Fruit fly (Drosophila melanogaster) whole organism, pupa: ENCODE results near the gene Xport-B.
A peak's percentile ranks its signal among the peaks of the same experiment; 100 is the strongest.

Experiments used
- CG10348 ChIP-seq: fragments of 200-800 bp; sonication (Bioruptor generic); IDR thresholded peaks from 2 replicates; pipeline ENCODE4 v1.3.6; 2022; ENCODE audit warnings: missing biosample characterization, missing genetic modification characterization
- CG12605 ChIP-seq: fragments of 200-800 bp; sonication (Bioruptor generic); IDR thresholded peaks from 2 replicates; pipeline ENCODE4 v1.3.6; 2022; ENCODE audit warnings: missing biosample characterization, missing genetic modification characterization
- CG13204 ChIP-seq: fragments of 200-800 bp; sonication (Bioruptor generic); optimal IDR thresholded peaks from 2 replicates; lab custom pipeline; 2018; ENCODE audit warnings: missing biosample characterization, mild to moderate bottlenecking, missing genetic modification characterization, moderate library complexity
- CG14655 ChIP-seq: fragments of 200-800 bp; sonication (Bioruptor generic); optimal IDR thresholded peaks from 3 replicates; lab custom pipeline; 2017; ENCODE audit warnings: mild to moderate bottlenecking, missing biosample characterization, missing genetic modification reagents, missing genetic modification characterization
- CG15710 ChIP-seq: fragments of 200-800 bp; sonication (Bioruptor generic); optimal IDR thresholded peaks from 2 replicates; lab custom pipeline; 2018; ENCODE audit warnings: missing biosample characterization, mild to moderate bottlenecking, missing genetic modification characterization, moderate library complexity
- CG17806 ChIP-seq: fragments of 200-800 bp; sonication (Bioruptor generic); optimal IDR thresholded peaks from 2 replicates; lab custom pipeline; 2018; ENCODE audit warnings: missing biosample characterization, mild to moderate bottlenecking, missing genetic modification characterization, moderate library complexity
- CG32121 ChIP-seq: fragments of 200-800 bp; sonication (Bioruptor generic); IDR thresholded peaks from 2 replicates; pipeline ENCODE4 v1.3.6; 2022; ENCODE audit warnings: missing biosample characterization, missing genetic modification characterization
- CG34367 ChIP-seq: fragments of 200-800 bp; sonication (Bioruptor generic); optimal IDR thresholded peaks from 2 replicates; lab custom pipeline; 2018; ENCODE audit warnings: missing biosample characterization, mild to moderate bottlenecking, missing genetic modification characterization
- CG4496 ChIP-seq: fragments of 200-800 bp; sonication (Bioruptor generic); IDR thresholded peaks from 3 replicates; pipeline ENCODE4 v1.3.6; 2022; ENCODE audit warnings: missing biosample characterization, missing genetic modification characterization
- CG8159 ChIP-seq: fragments of 200-800 bp; sonication (Bioruptor generic); optimal IDR thresholded peaks from 3 replicates; lab custom pipeline; 2018; ENCODE audit warnings: missing biosample characterization, mild to moderate bottlenecking, missing genetic modification characterization, moderate library complexity
- CG8301 ChIP-seq: fragments of 200-800 bp; sonication (Bioruptor generic); optimal IDR thresholded peaks from 2 replicates; lab custom pipeline; 2018; ENCODE audit warnings: missing biosample characterization, mild to moderate bottlenecking, missing genetic modification characterization
- CG9948 ChIP-seq: fragments of 200-800 bp; sonication (Bioruptor generic); optimal IDR thresholded peaks from 2 replicates; lab custom pipeline; 2018; ENCODE audit warnings: missing biosample characterization, mild to moderate bottlenecking, missing genetic modification characterization, moderate library complexity
- D1 ChIP-seq: fragments of 200-800 bp; sonication (Bioruptor generic); optimal IDR thresholded peaks from 2 replicates; lab custom pipeline; 2018; ENCODE audit warnings: missing biosample characterization, mild to moderate bottlenecking, missing genetic modification characterization, moderate library complexity
- EcR ChIP-seq: fragments of 200-800 bp; sonication (Bioruptor generic); optimal IDR thresholded peaks from 3 replicates; lab custom pipeline; 2019; ENCODE audit warnings: missing biosample characterization, missing genetic modification characterization, mild to moderate bottlenecking, moderate library complexity, missing genetic modification reagents
- Ets98B ChIP-seq: fragments of 200-800 bp; sonication (Bioruptor generic); IDR thresholded peaks from 2 replicates; pipeline ENCODE4 v1.3.6; 2022; ENCODE audit warnings: missing biosample characterization, missing genetic modification characterization
- Pif1A ChIP-seq: fragments of 200-800 bp; sonication (Bioruptor generic); optimal IDR thresholded peaks from 3 replicates; lab custom pipeline; 2016; ENCODE audit warnings: missing biosample characterization, missing genetic modification characterization
- Pif1B ChIP-seq: fragments of 200-800 bp; sonication (Bioruptor generic); optimal IDR thresholded peaks from 3 replicates; lab custom pipeline; 2016; ENCODE audit warnings: missing biosample characterization, missing genetic modification characterization
- Snoo ChIP-seq: fragments of 200-800 bp; sonication (Bioruptor generic); optimal IDR thresholded peaks from 3 replicates; lab custom pipeline; 2017; ENCODE audit warnings: missing biosample characterization, mild to moderate bottlenecking, missing genetic modification characterization, inconsistent platforms
- fd96Ca ChIP-seq: fragments of 200-800 bp; sonication (Bioruptor generic); IDR thresholded peaks from 3 replicates; pipeline ENCODE4 v1.3.6; 2022; ENCODE audit warnings: missing biosample characterization, missing genetic modification characterization
- gl ChIP-seq: fragments of 200-800 bp; sonication (Bioruptor generic); optimal IDR thresholded peaks from 2 replicates; lab custom pipeline; 2018; ENCODE audit warnings: missing biosample characterization, mild to moderate bottlenecking, missing genetic modification characterization
- rn ChIP-seq: fragments of 200-800 bp; sonication (Bioruptor generic); IDR thresholded peaks from 2 replicates; pipeline ENCODE4 v1.3.6; 2022; ENCODE audit warnings: missing biosample characterization, missing genetic modification characterization

The Xport-B gene

dm6 chr3R:19880431-19880939 is 34.7 kb downstream of the Xport-B start:
- TF ChIP-seq Ets98B (peak; percentile 35; the same call in 1 of the 2 replicates), CG4496 (GFP tag; lab: Robert Waterston, UW) (peak; percentile 41; the same call in 1 of the 3 replicates), CG8159 (peak; percentile 22), D1 (tag; lab: Kevin White, UChicago) (no peak), CG34367 (tag; lab: Kevin White, UChicago) (no peak), CG14655 (GFP tag; lab: Kevin White, UChicago) (no peak), CG15710 (tag; lab: Kevin White, UChicago) (peak; percentile 24), CG32121 (GFP tag; lab: Robert Waterston, UW) (peak; percentile 60; the same call in 1 of the 2 replicates), gl (tag; lab: Kevin White, UChicago) (no peak), CG17806 (tag; lab: Kevin White, UChicago) (peak; percentile 16), CG13204 (no peak), Snoo (peak; percentile 33), fd96Ca (peak; percentile 51), Pif1A (no peak), CG9948 (tag; lab: Kevin White, UChicago) (no peak)

dm6 chr3R:19879470-19880052 is 35.7 kb downstream of the Xport-B start, which contains the start of gene Ask1:
Gene Ask1, plus strand, starts transcription at chr3R:19879719.
- TF ChIP-seq CG8159 (no peak), rn (GFP tag; lab: Robert Waterston, UW) (no peak), CG13204 (no peak), CG4496 (GFP tag; lab: Robert Waterston, UW) (no peak), CG10348 (GFP tag; lab: Robert Waterston, UW) (no peak), CG12605 (GFP tag; lab: Robert Waterston, UW) (no peak), Snoo (no peak), EcR (GFP tag; lab: Kevin White, UChicago) (no peak), Pif1B (GFP tag; lab: Kevin White, UChicago) (no peak), CG9948 (tag; lab: Kevin White, UChicago) (no peak), CG15710 (tag; lab: Kevin White, UChicago) (no peak), gl (tag; lab: Kevin White, UChicago) (no peak), fd96Ca (no peak), CG14655 (GFP tag; lab: Kevin White, UChicago) (no peak), Pif1A (no peak), CG8301 (tag; lab: Kevin White, UChicago) (no peak)

dm6 chr3R:19877427-19878076 is 37.7 kb downstream of the Xport-B start, which contains the start of the genes CG17186 and Arc42:
Gene CG17186, minus strand, starts transcription at chr3R:19877514.
Gene Arc42, plus strand, starts transcription at chr3R:19877737.
- TF ChIP-seq CG13204: peak; percentile 51
- peak; percentile 36 for TF ChIP-seq Pif1B (GFP tag; lab: Kevin White, UChicago)
- no peak; the same call in 1 of the 2 replicates for TF ChIP-seq Ets98B
- TF ChIP-seq Pif1A: peak; percentile 38
- TF ChIP-seq CG14655 (GFP tag; lab: Kevin White, UChicago): no peak
- TF ChIP-seq Snoo: no peak
- TF ChIP-seq CG32121 (GFP tag; lab: Robert Waterston, UW): 0 out of 2 replicates have a peak, but pooled peaks have one; percentile 16
- TF ChIP-seq CG8301 (tag; lab: Kevin White, UChicago): peak; percentile 34
- no peak for TF ChIP-seq rn (GFP tag; lab: Robert Waterston, UW)
- no peak for TF ChIP-seq CG9948 (tag; lab: Kevin White, UChicago)
- TF ChIP-seq CG12605 (GFP tag; lab: Robert Waterston, UW): peak; percentile 66
- TF ChIP-seq CG15710 (tag; lab: Kevin White, UChicago): peak; percentile 1
- TF ChIP-seq fd96Ca: no peak
- peak; percentile 55; the same call in 2 of the 3 replicates for TF ChIP-seq CG4496 (GFP tag; lab: Robert Waterston, UW)
- TF ChIP-seq CG10348 (GFP tag; lab: Robert Waterston, UW): no peak
- TF ChIP-seq CG17806 (tag; lab: Kevin White, UChicago): peak; percentile 2
- no peak for TF ChIP-seq EcR (GFP tag; lab: Kevin White, UChicago)
- TF ChIP-seq CG8159: peak; percentile 34
- TF ChIP-seq gl (tag; lab: Kevin White, UChicago): peak; percentile 85
- no peak for TF ChIP-seq D1 (tag; lab: Kevin White, UChicago)
- TF ChIP-seq CG34367 (tag; lab: Kevin White, UChicago): peak; percentile 29

- peak; percentile 60 for TF ChIP-seq gl (tag; lab: Kevin White, UChicago)
- no peak for TF ChIP-seq D1 (tag; lab: Kevin White, UChicago)
- no peak for TF ChIP-seq Ets98B
- peak; percentile 51; the same call in 1 of the 3 replicates for TF ChIP-seq fd96Ca
- TF ChIP-seq CG8159: peak; percentile 36
- TF ChIP-seq CG12605 (GFP tag; lab: Robert Waterston, UW): no peak
- TF ChIP-seq CG8301 (tag; lab: Kevin White, UChicago): peak; percentile 36
- no peak for TF ChIP-seq CG32121 (GFP tag; lab: Robert Waterston, UW)
- no peak for TF ChIP-seq CG10348 (GFP tag; lab: Robert Waterston, UW)
- TF ChIP-seq EcR (GFP tag; lab: Kevin White, UChicago): peak; percentile 58
- TF ChIP-seq CG17806 (tag; lab: Kevin White, UChicago): peak; percentile 19
- TF ChIP-seq CG34367 (tag; lab: Kevin White, UChicago): no peak
- no peak for TF ChIP-seq rn (GFP tag; lab: Robert Waterston, UW)
- peak; percentile 23 for TF ChIP-seq Pif1A
- TF ChIP-seq CG13204: peak; percentile 40
- TF ChIP-seq Pif1B (GFP tag; lab: Kevin White, UChicago): peak; percentile 46
- no peak for TF ChIP-seq CG14655 (GFP tag; lab: Kevin White, UChicago)
- TF ChIP-seq CG4496 (GFP tag; lab: Robert Waterston, UW): peak; percentile 80
- peak; percentile 12 for TF ChIP-seq CG15710 (tag; lab: Kevin White, UChicago)
- no peak for TF ChIP-seq CG9948 (tag; lab: Kevin White, UChicago)
- peak; percentile 21 for TF ChIP-seq Snoo
Observed at dm6 chr3R:19875118-19875887, 39.9 kb downstream of the Xport-B start, which contains the start of gene Mrp5. Gene Mrp5, minus strand, starts transcription at chr3R:19875678.
